Worm (Caenorhabditis elegans): ENCODE measurements around the gene K10C2.8.

ce11 chrX:6443373-6443772, 5.9 kb upstream of the K10C2.8 start, which contains the start of gene K10C2.7:
- TF ChIP-seq aly-2 (tag; optimal IDR thresholded peaks at IDR 0.05) (no peak), lin-13 (GFP tag; optimal IDR thresholded peaks at IDR 0.05) (no peak), R02D3.7 (tag; optimal IDR thresholded peaks at IDR 0.05) (no peak), lin-39 (tag; optimal IDR thresholded peaks at IDR 0.05) (no peak), ztf-11 (tag; optimal IDR thresholded peaks at IDR 0.05) (no peak), nhr-10 (tag; optimal IDR thresholded peaks at IDR 0.05) (no peak), nhr-12 (tag; optimal IDR thresholded peaks at IDR 0.05) (no peak), ZK546.5 (tag; optimal IDR thresholded peaks at IDR 0.05) (no peak), skn-1 (tag; optimal IDR thresholded peaks at IDR 0.05) (no peak), snpc-4 (tag; optimal IDR thresholded peaks at IDR 0.05) (no peak), ama-1 (optimal IDR thresholded peaks at IDR 0.05) (no peak), nhr-11 (tag; optimal IDR thresholded peaks at IDR 0.05) (no peak), lsy-2 (tag; optimal IDR thresholded peaks at IDR 0.05) (no peak)
